Fruit fly (Drosophila melanogaster) whole organism, embryonic: ENCODE data around the gene CG10019.

Experiments
- ATbp ChIP-seq: fragments of 200-800 bp; sonication (Bioruptor generic); optimal IDR thresholded peaks from 2 replicates; lab custom pipeline; 2017; ENCODE audit warnings: missing biosample characterization, mild to moderate bottlenecking, missing genetic modification characterization, missing genetic modification reagents
- B-H1 ChIP-seq: fragments of 200-800 bp; sonication (Bioruptor generic); IDR thresholded peaks from 3 replicates; pipeline ENCODE4 v1.3.6; 2022; ENCODE audit warnings: missing biosample characterization, missing genetic modification characterization
- CG10979 ChIP-seq: fragments of 200-800 bp; sonication (Bioruptor generic); optimal IDR thresholded peaks from 2 replicates; lab custom pipeline; 2018; ENCODE audit warnings: missing biosample characterization, mild to moderate bottlenecking, missing genetic modification characterization, moderate library complexity
- CG11695 ChIP-seq: fragments of 200-800 bp; sonication (Bioruptor generic); IDR thresholded peaks from 3 replicates; pipeline ENCODE4 v1.3.6; 2022; ENCODE audit warnings: missing biosample characterization, missing genetic modification characterization
- CG13424 ChIP-seq: fragments of 200-800 bp; sonication (Bioruptor generic); optimal IDR thresholded peaks from 2 replicates; lab custom pipeline; 2019; ENCODE audit warnings: missing biosample characterization, mild to moderate bottlenecking, missing genetic modification characterization, moderate library complexity
- CG13624 ChIP-seq: fragments of 200-800 bp; sonication (Bioruptor generic); optimal IDR thresholded peaks from 2 replicates; lab custom pipeline; 2016; ENCODE audit warnings: missing biosample characterization, missing genetic modification characterization
- CG13894 ChIP-seq: fragments of 200-800 bp; sonication (Bioruptor generic); optimal IDR thresholded peaks from 3 replicates; lab custom pipeline; 2018; ENCODE audit warnings: missing biosample characterization, mild to moderate bottlenecking, missing genetic modification characterization, moderate library complexity
- CG15011 ChIP-seq: fragments of 200-800 bp; sonication (Bioruptor generic); optimal IDR thresholded peaks from 3 replicates; lab custom pipeline; 2018; ENCODE audit warnings: missing biosample characterization, mild to moderate bottlenecking, missing genetic modification characterization
- CG15269 ChIP-seq: fragments of 200-800 bp; sonication (Bioruptor generic); optimal IDR thresholded peaks from 2 replicates; lab custom pipeline; 2018; ENCODE audit warnings: missing biosample characterization, mild to moderate bottlenecking, missing genetic modification characterization, moderate library complexity
- CG1603 ChIP-seq: fragments of 200-800 bp; sonication (Bioruptor generic); optimal IDR thresholded peaks from 2 replicates; lab custom pipeline; 2019; ENCODE audit warnings: missing biosample characterization, mild to moderate bottlenecking, missing genetic modification characterization, moderate library complexity
- CG17361 ChIP-seq: fragments of 200-800 bp; sonication (Bioruptor generic); IDR thresholded peaks from 3 replicates; pipeline ENCODE4 v1.3.6; 2022; ENCODE audit warnings: missing biosample characterization, missing genetic modification characterization
- CG17829 ChIP-seq: fragments of 200-800 bp; optimal IDR thresholded peaks from 2 replicates; lab custom pipeline; 2019; ENCODE audit warnings: missing biosample characterization, mild to moderate bottlenecking, missing genetic modification characterization, moderate library complexity
- CG1832 ChIP-seq: fragments of 200-800 bp; sonication (Bioruptor generic); optimal IDR thresholded peaks from 2 replicates; lab custom pipeline; 2017; ENCODE audit warnings: missing biosample characterization, mild to moderate bottlenecking, missing genetic modification characterization, inconsistent platforms
- CG18764 ChIP-seq: fragments of 200-800 bp; sonication (Bioruptor generic); optimal IDR thresholded peaks from 3 replicates; lab custom pipeline; 2016; ENCODE audit warnings: missing biosample characterization, missing genetic modification characterization
- CG2889 ChIP-seq: fragments of 200-800 bp; sonication (Bioruptor generic); IDR thresholded peaks from 3 replicates; pipeline ENCODE4 v1.3.6; 2022; ENCODE audit warnings: missing biosample characterization, missing genetic modification characterization
- CG3065 ChIP-seq: fragments of 200-800 bp; sonication (Bioruptor generic); optimal IDR thresholded peaks from 2 replicates; lab custom pipeline; 2016; ENCODE audit warnings: missing biosample characterization, missing genetic modification characterization
- CG3163 ChIP-seq: fragments of 200-800 bp; sonication (Bioruptor generic); optimal IDR thresholded peaks from 3 replicates; lab custom pipeline; 2016; ENCODE audit warnings: missing biosample characterization, missing genetic modification characterization
- CG4617 ChIP-seq: fragments of 200-800 bp; sonication (Bioruptor generic); optimal IDR thresholded peaks from 3 replicates; lab custom pipeline; 2016; ENCODE audit warnings: missing biosample characterization, missing genetic modification characterization, borderline replicate concordance
- CG7786 ChIP-seq: fragments of 200-800 bp; sonication (Bioruptor generic); optimal IDR thresholded peaks from 2 replicates; lab custom pipeline; 2016; ENCODE audit warnings: missing biosample characterization, missing genetic modification characterization
- CG8765 ChIP-seq: fragments of 200-800 bp; sonication (Bioruptor generic); IDR thresholded peaks from 2 replicates; pipeline ENCODE4 v1.3.6; 2022; ENCODE audit warnings: missing biosample characterization, missing genetic modification characterization
- Drgx ChIP-seq: fragments of 200-800 bp; sonication (Bioruptor generic); IDR thresholded peaks from 2 replicates; pipeline ENCODE4 v1.3.6; 2022; ENCODE audit warnings: missing biosample characterization, missing genetic modification characterization
- Fer1 ChIP-seq: fragments of 200-800 bp; sonication (Bioruptor generic); optimal IDR thresholded peaks from 2 replicates; lab custom pipeline; 2017; ENCODE audit warnings: missing biosample characterization, mild to moderate bottlenecking, missing genetic modification characterization
- Fer2 ChIP-seq: fragments of 200-800 bp; sonication (Bioruptor generic); optimal IDR thresholded peaks from 2 replicates; lab custom pipeline; 2018; ENCODE audit warnings: missing biosample characterization, mild to moderate bottlenecking, missing genetic modification characterization, moderate library complexity
- Gsc ChIP-seq: fragments of 200-800 bp; sonication (Bioruptor generic); IDR thresholded peaks from 2 replicates; pipeline ENCODE4 v1.3.6; 2022; ENCODE audit warnings: missing biosample characterization, missing genetic modification characterization
- HHEX ChIP-seq: fragments of 200-800 bp; sonication (Bioruptor generic); optimal IDR thresholded peaks from 3 replicates; lab custom pipeline; 2017; ENCODE audit warnings: missing biosample characterization, mild to moderate bottlenecking, missing genetic modification characterization, missing genetic modification reagents
- Hmx ChIP-seq: fragments of 200-800 bp; sonication (Bioruptor generic); optimal IDR thresholded peaks from 2 replicates; lab custom pipeline; 2016; ENCODE audit warnings: missing biosample characterization, missing genetic modification characterization
- Mes4 ChIP-seq: fragments of 200-800 bp; sonication (Bioruptor generic); optimal IDR thresholded peaks from 2 replicates; lab custom pipeline; 2016; ENCODE audit warnings: missing biosample characterization, missing genetic modification characterization
- Neu2 ChIP-seq: fragments of 200-800 bp; sonication (Bioruptor generic); optimal IDR thresholded peaks from 3 replicates; lab custom pipeline; 2016; ENCODE audit warnings: missing biosample characterization, missing genetic modification characterization, borderline replicate concordance
- Pdp1 ChIP-seq, 2 experiments: fragments of 200-800 bp; sonication (Bioruptor generic); optimal IDR thresholded peaks; 3 replicates each; lab custom pipeline; 2016; ENCODE audit warnings: missing biosample characterization in 2 of 2, missing genetic modification characterization in 2 of 2, mild to moderate bottlenecking in 1 of 2, moderate library complexity in 1 of 2
- Ssrp ChIP-seq: fragments of 200-800 bp; sonication (Bioruptor generic); optimal IDR thresholded peaks from 2 replicates; lab custom pipeline; 2018; ENCODE audit warnings: missing biosample characterization, mild to moderate bottlenecking, missing genetic modification characterization, moderate library complexity
- Stat92E ChIP-seq, 3 experiments: fragments of >200 bp in 2 of 3; fragments of 200-800 bp in 1 of 3; sonication (Bioruptor generic) in 1 of 3; optimal IDR thresholded peaks; 2 replicates each; lab custom pipeline; 2017 to 2019; ENCODE audit warnings: missing biosample characterization in 3 of 3, missing genetic modification characterization in 3 of 3, mild to moderate bottlenecking in 1 of 3, moderate library complexity in 1 of 3
- ac ChIP-seq: fragments of 200-800 bp; sonication (Bioruptor generic); optimal IDR thresholded peaks from 3 replicates; lab custom pipeline; 2017; ENCODE audit warnings: missing biosample characterization, mild to moderate bottlenecking, missing genetic modification characterization
- amos ChIP-seq: fragments of 200-800 bp; sonication (Bioruptor generic); IDR thresholded peaks from 2 replicates; pipeline ENCODE4 v1.3.6; 2022; ENCODE audit warnings: missing biosample characterization, missing genetic modification characterization; ENCODE audit not compliant: partially characterized antibody
- az2 ChIP-seq: fragments of 200-800 bp; sonication (Bioruptor generic); optimal IDR thresholded peaks from 3 replicates; lab custom pipeline; 2016; ENCODE audit warnings: missing biosample characterization, missing genetic modification characterization
- chinmo ChIP-seq: fragments of 200-800 bp; sonication (Bioruptor generic); IDR thresholded peaks from 4 replicates; pipeline ENCODE4 v1.3.6; 2022; ENCODE audit warnings: missing biosample characterization, missing genetic modification characterization; ENCODE audit not compliant: partially characterized antibody
- ems ChIP-seq: fragments of 200-800 bp; sonication (Bioruptor generic); optimal IDR thresholded peaks from 3 replicates; lab custom pipeline; 2016; ENCODE audit warnings: missing biosample characterization, missing genetic modification characterization
- gcm2 ChIP-seq: fragments of 200-800 bp; sonication (Bioruptor generic); optimal IDR thresholded peaks from 2 replicates; lab custom pipeline; 2016; ENCODE audit warnings: missing biosample characterization, missing genetic modification characterization
- gfzf ChIP-seq: fragments of 200-800 bp; sonication (Bioruptor generic); optimal IDR thresholded peaks from 2 replicates; lab custom pipeline; 2016; ENCODE audit warnings: missing biosample characterization, mild to moderate bottlenecking, missing genetic modification characterization, moderate library complexity
- jing ChIP-seq: fragments of 200-800 bp; sonication (Bioruptor generic); optimal IDR thresholded peaks from 2 replicates; lab custom pipeline; 2018; ENCODE audit warnings: missing biosample characterization, mild to moderate bottlenecking, missing genetic modification characterization
- luna ChIP-seq: fragments of 200-800 bp; sonication (Bioruptor generic); optimal IDR thresholded peaks from 2 replicates; lab custom pipeline; 2016; ENCODE audit warnings: missing biosample characterization, missing genetic modification characterization
- oc ChIP-seq: fragments of 200-800 bp; sonication (Bioruptor generic); optimal IDR thresholded peaks from 2 replicates; lab custom pipeline; 2018; ENCODE audit warnings: missing biosample characterization, mild to moderate bottlenecking, missing genetic modification characterization, moderate library complexity
- pho ChIP-seq: fragments of 200-800 bp; sonication (Bioruptor generic); optimal IDR thresholded peaks from 2 replicates; lab custom pipeline; 2016; ENCODE audit warnings: missing biosample characterization, missing genetic modification characterization
- pzg ChIP-seq: fragments of 200-800 bp; sonication (Bioruptor generic); optimal IDR thresholded peaks from 3 replicates; lab custom pipeline; 2018; ENCODE audit warnings: missing biosample characterization, mild to moderate bottlenecking, missing genetic modification characterization, moderate library complexity
- sima ChIP-seq: fragments of 200-800 bp; sonication (Bioruptor generic); optimal IDR thresholded peaks from 2 replicates; lab custom pipeline; 2016; ENCODE audit warnings: missing biosample characterization, missing genetic modification characterization
- trem ChIP-seq: fragments of 200-800 bp; optimal IDR thresholded peaks from 3 replicates; lab custom pipeline; 2019; ENCODE audit warnings: missing biosample characterization, mild to moderate bottlenecking, missing genetic modification characterization, moderate library complexity
- twi ChIP-seq: fragments of 200-800 bp; optimal IDR thresholded peaks from 2 replicates; lab custom pipeline; 2019; ENCODE audit warnings: missing biosample characterization, mild to moderate bottlenecking, missing genetic modification characterization, moderate library complexity
- tx ChIP-seq: fragments of 200-800 bp; sonication (Bioruptor generic); optimal IDR thresholded peaks from 2 replicates; lab custom pipeline; 2016; ENCODE audit warnings: missing biosample characterization, missing genetic modification characterization
- zf30C ChIP-seq: fragments of 200-800 bp; sonication (Bioruptor generic); optimal IDR thresholded peaks from 3 replicates; lab custom pipeline; 2018; ENCODE audit warnings: missing biosample characterization, mild to moderate bottlenecking, missing genetic modification characterization

The CG10019 gene

DNA sequence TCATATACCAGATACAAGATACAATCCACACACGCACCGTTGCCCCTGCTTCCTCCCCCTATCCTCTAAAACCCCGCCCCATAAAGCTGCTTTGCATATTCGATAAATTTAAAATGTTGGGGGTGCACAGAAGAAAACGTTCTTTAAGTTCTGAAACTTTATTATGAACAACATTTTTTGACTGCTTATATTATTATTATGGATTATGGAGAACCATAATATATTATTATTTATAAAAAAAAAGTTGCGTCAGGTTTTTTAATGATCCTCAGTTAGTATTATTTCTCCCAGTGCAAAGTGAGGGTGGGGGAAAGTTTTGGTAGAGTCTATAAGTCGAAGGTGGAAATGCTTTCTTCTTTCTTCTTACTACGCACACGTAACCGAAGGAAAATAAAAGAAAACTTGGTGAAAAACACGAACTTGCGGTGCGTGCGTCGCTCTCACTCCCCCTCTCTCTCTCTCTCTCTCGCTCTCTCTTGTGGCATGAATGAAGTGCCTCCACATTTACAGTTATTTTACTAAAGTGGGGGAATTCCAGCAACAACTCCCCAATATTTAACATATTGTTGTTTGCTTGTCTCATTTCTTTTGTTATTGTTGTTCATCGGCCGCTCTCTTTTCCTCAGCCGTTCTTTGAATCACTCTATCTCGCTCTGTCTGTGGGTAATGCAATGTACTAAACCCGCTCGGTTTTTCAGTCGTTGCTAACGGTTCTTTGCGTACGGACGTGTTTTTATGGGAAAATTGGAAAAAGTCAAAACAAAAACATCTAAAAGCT, 59.2 kb downstream of the CG10019 start (continued):
- TF ChIP-seq gcm2 (GFP tag; lab: Kevin White, UChicago), result peak; percentile 14
- no peak; the same call in 1 of the 2 replicates for TF ChIP-seq amos (GFP tag; lab: Robert Waterston, UW)
- no peak for TF ChIP-seq ac
- TF ChIP-seq sima (GFP tag; lab: Kevin White, UChicago), result no peak
- peak; percentile 43 for TF ChIP-seq zf30C (GFP tag; lab: Kevin White, UChicago)
- TF ChIP-seq ems (GFP tag; lab: Kevin White, UChicago), result no peak
- peak; percentile 53 for TF ChIP-seq CG1832
- TF ChIP-seq CG13624 (GFP tag; lab: Kevin White, UChicago), result no peak
- no peak; the same call in 1 of the 2 replicates for TF ChIP-seq Gsc (GFP tag; lab: Robert Waterston, UW)
- TF ChIP-seq gfzf (GFP tag; lab: Kevin White, UChicago), result no peak
- peak; percentile 85 for TF ChIP-seq CG13424
- TF ChIP-seq CG17361 (GFP tag; lab: Robert Waterston, UW), result peak; percentile 91
- TF ChIP-seq CG18764 (GFP tag; lab: Kevin White, UChicago), result peak; percentile 53
- TF ChIP-seq CG15269 (tag; lab: Kevin White, UChicago), result peak; percentile 74
- TF ChIP-seq CG13894 (tag; lab: Kevin White, UChicago), result no peak
- peak; percentile 72 for TF ChIP-seq CG11695 (GFP tag; lab: Robert Waterston, UW)
- peak; percentile 73 for TF ChIP-seq twi (tag; lab: Kevin White, UChicago)
- peak; percentile 80 for TF ChIP-seq Drgx
- TF ChIP-seq luna (GFP tag; lab: Kevin White, UChicago), result no peak
- peak in 1 of 2 experiments; percentile 61 for TF ChIP-seq Pdp1 (GFP tag; optimal IDR thresholded peaks at IDR 0.05; lab: Kevin White, UChicago)
- TF ChIP-seq chinmo (GFP tag; lab: Robert Waterston, UW), result 0 out of 4 replicates have a peak, but pooled peaks have one; percentile 44
- TF ChIP-seq Stat92E (GFP tag; optimal IDR thresholded peaks at IDR 0.05; lab: Kevin White, UChicago), result peak in 1 of 3 experiments; percentile 88
- TF ChIP-seq HHEX (GFP tag; lab: Kevin White, UChicago), result peak; percentile 55
- peak; percentile 27; the same call in 1 of the 3 replicates for TF ChIP-seq CG2889 (GFP tag; lab: Robert Waterston, UW)
- peak; percentile 94 for TF ChIP-seq CG10979 (tag; lab: Kevin White, UChicago)
- TF ChIP-seq CG17829 (tag; lab: Kevin White, UChicago), result peak; percentile 90
- peak; percentile 86 for TF ChIP-seq az2 (GFP tag; lab: Kevin White, UChicago)
- TF ChIP-seq tx (GFP tag; lab: Kevin White, UChicago), result no peak
- peak; percentile 1 for TF ChIP-seq CG4617
- TF ChIP-seq Fer2 (tag; lab: Kevin White, UChicago), result no peak
- no peak for TF ChIP-seq Mes4
- TF ChIP-seq Neu2 (GFP tag; lab: Kevin White, UChicago), result no peak
- no peak for TF ChIP-seq CG3163
- peak; percentile 94 for TF ChIP-seq ATbp (GFP tag; lab: Kevin White, UChicago)
- TF ChIP-seq Hmx, result no peak
- peak; percentile 87 for TF ChIP-seq Ssrp (tag; lab: Kevin White, UChicago)
- TF ChIP-seq CG3065 (GFP tag; lab: Kevin White, UChicago), result peak; percentile 51
- TF ChIP-seq CG1603, result no peak
- TF ChIP-seq Fer1, result peak; percentile 16
- no peak for TF ChIP-seq CG15011 (GFP tag; lab: Kevin White, UChicago)
- no peak for TF ChIP-seq pzg (GFP tag; lab: Kevin White, UChicago)
- peak; percentile 88 for TF ChIP-seq trem (tag; lab: Kevin White, UChicago)
- TF ChIP-seq jing (GFP tag; lab: Kevin White, UChicago), result peak; percentile 24
- TF ChIP-seq CG7786 (GFP tag; lab: Kevin White, UChicago), result no peak
- peak; percentile 95 for TF ChIP-seq oc (tag; lab: Kevin White, UChicago)
- 0 out of 2 replicates have a peak, but pooled peaks have one; percentile 10 for TF ChIP-seq CG8765 (GFP tag; lab: Robert Waterston, UW)
- TF ChIP-seq B-H1 (GFP tag; lab: Robert Waterston, UW), result peak; percentile 78; the same call in 2 of the 3 replicates
- no peak for TF ChIP-seq pho
